Worm (Caenorhabditis elegans) whole organism, mixed stage, embryonic: ENCODE data around the gene glp-1.

Source experiments
- M03D4.4 ChIP-seq: sonication (generic microtip); optimal IDR thresholded peaks from 2 replicates; lab custom pipeline; 2017; ENCODE audit warnings: mild to moderate bottlenecking, missing genetic modification characterization, missing compliant biosample characterization
- bed-3 ChIP-seq: fragments of 200-800 bp; sonication (Bioruptor generic); optimal IDR thresholded peaks from 3 replicates; lab custom pipeline; 2018; ENCODE audit warnings: mild to moderate bottlenecking, missing genetic modification characterization, moderate library complexity, missing compliant biosample characterization
- blmp-1 ChIP-seq: fragments of 150-350 bp; optimal IDR thresholded peaks from 2 replicates; lab custom pipeline; 2014; ENCODE audit warnings: missing biosample characterization, missing genetic modification characterization
- ceh-39 ChIP-seq: fragments of 150-350 bp; optimal IDR thresholded peaks from 2 replicates; lab custom pipeline; 2014; ENCODE audit warnings: missing biosample characterization, missing genetic modification characterization
- ceh-43 ChIP-seq: fragments of 200-800 bp; sonication (Bioruptor generic); optimal IDR thresholded peaks from 2 replicates; lab custom pipeline; 2018; ENCODE audit warnings: mild to moderate bottlenecking, missing genetic modification characterization, moderate library complexity, missing compliant biosample characterization
- ceh-83 ChIP-seq: fragments of 200-800 bp; sonication (Bioruptor generic); optimal IDR thresholded peaks from 2 replicates; lab custom pipeline; 2018; ENCODE audit warnings: mild to moderate bottlenecking, missing genetic modification characterization, missing compliant biosample characterization
- ces-1 ChIP-seq: fragments of 150-350 bp; optimal IDR thresholded peaks from 2 replicates; lab custom pipeline; 2014; ENCODE audit warnings: missing biosample characterization, missing genetic modification reagents, missing genetic modification characterization
- cnd-1 ChIP-seq: fragments of 200-800 bp; sonication (Bioruptor generic); optimal IDR thresholded peaks from 2 replicates; lab custom pipeline; 2018; ENCODE audit warnings: mild to moderate bottlenecking, missing genetic modification characterization, missing compliant biosample characterization
- drap-1 ChIP-seq: fragments of 200-800 bp; sonication (Bioruptor generic); optimal IDR thresholded peaks from 3 replicates; lab custom pipeline; 2018; ENCODE audit warnings: mild to moderate bottlenecking, missing genetic modification characterization, missing compliant biosample characterization
- elt-1 ChIP-seq: sonication (generic microtip); optimal IDR thresholded peaks from 2 replicates; lab custom pipeline; 2017; ENCODE audit warnings: missing genetic modification characterization, mild to moderate bottlenecking, missing compliant biosample characterization, antibody characterized with exemption, moderate library complexity, borderline replicate concordance; ENCODE audit not compliant: insufficient read depth
- elt-3 ChIP-seq: fragments of 150-350 bp; optimal IDR thresholded peaks from 2 replicates; lab custom pipeline; 2014; ENCODE audit warnings: missing biosample characterization, missing genetic modification characterization
- ham-2 ChIP-seq: fragments of 200-800 bp; sonication (Bioruptor generic); optimal IDR thresholded peaks from 2 replicates; lab custom pipeline; 2018; ENCODE audit warnings: mild to moderate bottlenecking, missing genetic modification characterization, missing compliant biosample characterization
- hlh-1 ChIP-seq: fragments of 150-350 bp; optimal IDR thresholded peaks from 2 replicates; lab custom pipeline; 2014; ENCODE audit warnings: missing biosample characterization, missing genetic modification reagents, missing genetic modification characterization
- lin-13 ChIP-seq: fragments of 150-350 bp; optimal IDR thresholded peaks from 2 replicates; lab custom pipeline; 2014; ENCODE audit warnings: missing biosample characterization, missing genetic modification characterization
- lin-32 ChIP-seq: fragments of 200-800 bp; sonication (Bioruptor generic); optimal IDR thresholded peaks from 2 replicates; lab custom pipeline; 2018; ENCODE audit warnings: mild to moderate bottlenecking, missing genetic modification characterization, missing compliant biosample characterization
- lsy-2 ChIP-seq: fragments of 150-350 bp; optimal IDR thresholded peaks from 2 replicates; lab custom pipeline; 2014; ENCODE audit warnings: missing biosample characterization, missing genetic modification characterization
- mep-1 ChIP-seq: fragments of 150-350 bp; optimal IDR thresholded peaks from 2 replicates; lab custom pipeline; 2017; ENCODE audit warnings: missing biosample characterization, missing genetic modification reagents, missing genetic modification characterization, inconsistent platforms
- mls-2 ChIP-seq: sonication (generic microtip); optimal IDR thresholded peaks from 2 replicates; lab custom pipeline; 2016; ENCODE audit warnings: mild to moderate bottlenecking, missing genetic modification characterization, moderate library complexity, missing compliant biosample characterization
- nhr-12 ChIP-seq: fragments of 150-350 bp; optimal IDR thresholded peaks from 2 replicates; lab custom pipeline; 2014; ENCODE audit warnings: missing biosample characterization, missing genetic modification characterization
- nhr-2 ChIP-seq: fragments of 150-350 bp; optimal IDR thresholded peaks from 2 replicates; lab custom pipeline; 2014; ENCODE audit warnings: missing biosample characterization, missing genetic modification characterization
- nhr-237 ChIP-seq: fragments of 150-350 bp; optimal IDR thresholded peaks from 2 replicates; lab custom pipeline; 2014; ENCODE audit warnings: missing biosample characterization, missing genetic modification characterization
- nhr-28 ChIP-seq: fragments of 150-350 bp; optimal IDR thresholded peaks from 2 replicates; lab custom pipeline; 2014; ENCODE audit warnings: missing biosample characterization, missing genetic modification characterization
- nhr-76 ChIP-seq: sonication (generic microtip); optimal IDR thresholded peaks from 2 replicates; lab custom pipeline; 2017; ENCODE audit warnings: missing biosample characterization, missing genetic modification characterization
- pha-4 ChIP-seq: fragments of 150-350 bp; optimal IDR thresholded peaks from 2 replicates; lab custom pipeline; 2018; ENCODE audit warnings: missing biosample characterization, missing genetic modification reagents, missing genetic modification characterization
- sem-2 ChIP-seq: fragments of 200-800 bp; sonication (Bioruptor generic); optimal IDR thresholded peaks from 2 replicates; lab custom pipeline; 2018; ENCODE audit warnings: mild to moderate bottlenecking, missing genetic modification characterization, missing compliant biosample characterization
- snpc-4 ChIP-seq: fragments of 150-350 bp; optimal IDR thresholded peaks from 2 replicates; lab custom pipeline; 2014; ENCODE audit warnings: missing biosample characterization, missing genetic modification characterization
- sptf-1 ChIP-seq: sonication (generic microtip); optimal IDR thresholded peaks from 2 replicates; lab custom pipeline; 2017; ENCODE audit warnings: mild to moderate bottlenecking, missing genetic modification characterization, moderate library complexity, missing compliant biosample characterization
- tbx-8 ChIP-seq: fragments of 200-800 bp; sonication (Bioruptor generic); optimal IDR thresholded peaks from 2 replicates; lab custom pipeline; 2018; ENCODE audit warnings: mild to moderate bottlenecking, missing genetic modification characterization, moderate library complexity, missing compliant biosample characterization
- unc-120 ChIP-seq: sonication (generic microtip); optimal IDR thresholded peaks from 2 replicates; lab custom pipeline; 2017; ENCODE audit warnings: missing genetic modification characterization, missing compliant biosample characterization; ENCODE audit not compliant: poor library complexity, severe bottlenecking
- unc-39 ChIP-seq: fragments of 150-350 bp; optimal IDR thresholded peaks from 2 replicates; lab custom pipeline; 2014; ENCODE audit warnings: missing biosample characterization, missing genetic modification characterization
- unc-62 ChIP-seq: fragments of 150-350 bp; optimal IDR thresholded peaks from 2 replicates; lab custom pipeline; 2014; ENCODE audit warnings: missing biosample characterization, missing genetic modification reagents, missing genetic modification characterization
- zip-8 ChIP-seq: fragments of 150-350 bp; optimal IDR thresholded peaks from 2 replicates; lab custom pipeline; 2014; ENCODE audit warnings: missing biosample characterization, missing genetic modification characterization
- ztf-11 ChIP-seq: fragments of 150-350 bp; optimal IDR thresholded peaks from 2 replicates; lab custom pipeline; 2014; ENCODE audit warnings: missing biosample characterization, missing genetic modification characterization

glp-1 gene

DNA sequence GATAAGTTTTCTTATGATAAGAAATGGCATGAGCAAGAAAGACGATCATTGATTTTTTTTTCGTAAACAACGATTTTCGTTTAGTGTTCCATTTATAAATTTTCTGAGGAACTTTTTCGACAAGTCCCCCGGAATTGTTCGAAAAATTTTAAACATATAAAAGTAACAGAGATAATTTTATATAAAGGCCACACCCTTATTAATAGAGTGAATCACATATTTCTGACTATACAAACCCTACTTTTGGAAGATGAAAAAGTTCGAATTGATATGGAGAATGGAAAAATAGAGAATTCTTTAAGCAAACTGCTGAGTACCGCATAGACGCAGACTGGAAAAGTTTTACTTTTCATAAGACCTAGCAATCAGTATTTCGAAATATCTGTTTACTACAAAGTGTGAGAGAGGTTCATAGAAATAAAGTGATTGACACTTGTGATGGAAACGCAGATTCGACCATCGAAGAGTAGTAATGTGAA, 40.9 kb upstream of the glp-1 start:
- TF ChIP-seq unc-62: peak; percentile 58
- TF ChIP-seq lsy-2 (tag; lab: Kevin White, UChicago): no peak
- peak; percentile 6 for TF ChIP-seq ceh-43
- no peak for TF ChIP-seq ceh-39 (tag; lab: Kevin White, UChicago)
- peak; percentile 22 for TF ChIP-seq nhr-2 (tag; lab: Kevin White, UChicago)
- no peak for TF ChIP-seq elt-3
- no peak for TF ChIP-seq blmp-1 (tag; lab: Kevin White, UChicago)
- peak; percentile 18 for TF ChIP-seq M03D4.4
- no peak for TF ChIP-seq unc-39 (tag; lab: Kevin White, UChicago)
- TF ChIP-seq mep-1: no peak
- TF ChIP-seq ces-1 (GFP tag; lab: Kevin White, UChicago): peak; percentile 23
- no peak for TF ChIP-seq elt-1 (tag; lab: Kevin White, UChicago)
- TF ChIP-seq bed-3 (GFP tag; lab: Kevin White, UChicago): no peak
- TF ChIP-seq mls-2 (tag; lab: Kevin White, UChicago): peak; percentile 12

DNA sequence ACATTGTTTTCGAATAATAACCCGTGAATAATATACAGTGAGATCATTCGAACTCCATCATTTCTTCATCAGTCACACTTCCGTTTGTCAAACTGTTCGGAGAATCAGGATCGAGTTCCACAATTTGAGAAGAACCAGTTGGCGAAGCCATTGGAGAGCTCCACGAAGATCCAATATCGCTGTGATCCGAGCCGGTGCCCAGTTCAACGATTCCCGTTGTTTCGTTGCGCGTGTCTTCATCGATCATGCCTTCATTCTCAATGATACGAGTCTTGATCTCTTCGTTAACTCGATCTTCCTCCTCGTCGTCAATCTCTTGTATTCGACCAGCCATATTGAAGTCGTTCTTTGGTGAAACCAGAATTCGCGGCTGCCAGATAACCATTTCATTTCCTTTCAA, 40.3 kb upstream of the glp-1 start:
- no peak for TF ChIP-seq nhr-12 (tag; lab: Kevin White, UChicago)
- no peak for TF ChIP-seq ceh-83 (GFP tag; lab: Kevin White, UChicago)
- no peak for TF ChIP-seq nhr-28 (tag; lab: Kevin White, UChicago)
- TF ChIP-seq mls-2 (tag; lab: Kevin White, UChicago): no peak
- TF ChIP-seq lin-13: no peak
- TF ChIP-seq pha-4 (tag; lab: Kevin White, UChicago): no peak
- no peak for TF ChIP-seq M03D4.4
- TF ChIP-seq lsy-2 (tag; lab: Kevin White, UChicago): no peak
- TF ChIP-seq sptf-1 (tag; lab: Kevin White, UChicago): no peak
- TF ChIP-seq snpc-4 (tag; lab: Kevin White, UChicago): no peak
- no peak for TF ChIP-seq elt-3
- no peak for TF ChIP-seq lin-32 (GFP tag; lab: Kevin White, UChicago)
- no peak for TF ChIP-seq blmp-1 (tag; lab: Kevin White, UChicago)
- no peak for TF ChIP-seq hlh-1 (tag; lab: Kevin White, UChicago)
- TF ChIP-seq cnd-1 (tag; lab: Kevin White, UChicago): no peak
- no peak for TF ChIP-seq unc-120 (tag; lab: Kevin White, UChicago)
- TF ChIP-seq nhr-2 (tag; lab: Kevin White, UChicago): no peak
- TF ChIP-seq ceh-43: no peak
- TF ChIP-seq elt-1 (tag; lab: Kevin White, UChicago): no peak

DNA sequence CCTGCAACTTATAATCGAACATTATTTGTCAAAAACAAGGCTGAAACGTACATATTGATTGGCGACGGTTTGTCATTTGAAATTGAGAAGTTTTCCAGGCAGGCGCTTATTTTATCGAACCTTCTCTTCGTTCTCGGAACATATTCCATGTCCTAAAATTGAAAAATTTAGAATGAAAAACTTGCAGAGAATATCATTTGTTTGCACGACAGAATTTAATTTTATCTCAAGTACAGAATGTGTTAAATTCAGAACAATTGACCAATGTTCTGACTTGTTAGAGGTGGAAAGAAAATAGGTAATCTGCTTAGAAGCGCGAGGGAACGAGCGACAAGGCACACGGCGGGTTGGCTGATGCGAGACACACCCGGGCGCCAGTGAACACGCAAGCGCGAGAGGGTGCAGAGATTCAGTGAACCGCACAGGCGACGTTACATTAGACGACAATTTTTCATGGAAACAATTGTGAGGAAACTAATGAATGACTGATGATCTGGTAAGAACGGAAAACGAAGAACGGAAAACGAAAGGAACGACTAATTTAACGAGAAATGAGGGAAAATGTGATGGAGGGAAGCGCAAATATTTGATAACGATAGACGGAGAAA, 39.6 kb upstream of the glp-1 start:
- TF ChIP-seq ceh-83 (GFP tag; lab: Kevin White, UChicago): no peak
- TF ChIP-seq ztf-11: no peak
- TF ChIP-seq lin-13: no peak
- peak; percentile 28 for TF ChIP-seq mls-2 (tag; lab: Kevin White, UChicago)
- TF ChIP-seq hlh-1 (tag; lab: Kevin White, UChicago): no peak
- no peak for TF ChIP-seq unc-39 (tag; lab: Kevin White, UChicago)
- TF ChIP-seq ham-2 (GFP tag; lab: Kevin White, UChicago): peak; percentile 47
- no peak for TF ChIP-seq nhr-2 (tag; lab: Kevin White, UChicago)
- peak; percentile 59 for TF ChIP-seq ces-1 (GFP tag; lab: Kevin White, UChicago)
- no peak for TF ChIP-seq drap-1 (GFP tag; lab: Kevin White, UChicago)
- TF ChIP-seq nhr-76: no peak
- TF ChIP-seq sem-2 (GFP tag; lab: Kevin White, UChicago): no peak
- no peak for TF ChIP-seq snpc-4 (tag; lab: Kevin White, UChicago)
- no peak for TF ChIP-seq mep-1
- TF ChIP-seq elt-1 (tag; lab: Kevin White, UChicago): no peak

- TF ChIP-seq mep-1 (no peak), M03D4.4 (no peak), cnd-1 (tag; lab: Kevin White, UChicago) (peak; percentile 26)
Observed at ce11 chrIII:9053263-9053662, 38.8 kb upstream of the glp-1 start.

ce11 chrIII:9053740-9054252, 38.2 kb upstream of the glp-1 start, which contains the start of gene R107.5:
Gene R107.5, minus strand, starts transcription at chrIII:9053790.
- TF ChIP-seq mep-1 (peak; percentile 80), nhr-2 (tag; lab: Kevin White, UChicago) (peak; percentile 13), cnd-1 (tag; lab: Kevin White, UChicago) (peak; percentile 55), tbx-8 (GFP tag; lab: Kevin White, UChicago) (no peak), ceh-43 (peak; percentile 36), nhr-237 (tag; lab: Kevin White, UChicago) (peak; percentile 72), lin-13 (peak; percentile 89), hlh-1 (tag; lab: Kevin White, UChicago) (peak; percentile 20), lsy-2 (tag; lab: Kevin White, UChicago) (peak; percentile 75), lin-32 (GFP tag; lab: Kevin White, UChicago) (no peak), ham-2 (GFP tag; lab: Kevin White, UChicago) (peak; percentile 92), blmp-1 (tag; lab: Kevin White, UChicago) (peak; percentile 66), elt-1 (tag; lab: Kevin White, UChicago) (no peak), sem-2 (GFP tag; lab: Kevin White, UChicago) (peak; percentile 1), ztf-11 (peak; percentile 60), snpc-4 (tag; lab: Kevin White, UChicago) (no peak), unc-62 (peak; percentile 86), zip-8 (tag; lab: Kevin White, UChicago) (no peak), nhr-28 (tag; lab: Kevin White, UChicago) (no peak), bed-3 (GFP tag; lab: Kevin White, UChicago) (peak; percentile 34), mls-2 (tag; lab: Kevin White, UChicago) (peak; percentile 91), ceh-83 (GFP tag; lab: Kevin White, UChicago) (peak; percentile 69), M03D4.4 (peak; percentile 51), nhr-12 (tag; lab: Kevin White, UChicago) (no peak), elt-3 (peak; percentile 75), sptf-1 (tag; lab: Kevin White, UChicago) (peak; percentile 69), unc-39 (tag; lab: Kevin White, UChicago) (no peak), unc-120 (tag; lab: Kevin White, UChicago) (peak; percentile 33)
